Worm (Caenorhabditis elegans) whole organism, young adult: ENCODE data around the gene K12H6.2.
A peak's percentile ranks its signal among the peaks of the same experiment; 100 is the strongest.

Experiments used
- B0035.1 ChIP-seq: sonication (generic microtip); optimal IDR thresholded peaks from 2 replicates; lab custom pipeline; 2016; ENCODE audit warnings: missing genetic modification characterization, mild to moderate bottlenecking, missing compliant biosample characterization, missing genotype, missing genetic modification reagents
- D2030.7 ChIP-seq: fragments of 200-800 bp; sonication (Bioruptor generic); IDR thresholded peaks from 2 replicates; pipeline ENCODE4 v1.3.6; 2022; ENCODE audit warnings: missing genetic modification reagents, missing genetic modification characterization, missing compliant biosample characterization
- F10E7.11 ChIP-seq: sonication (generic microtip); optimal IDR thresholded peaks from 2 replicates; lab custom pipeline; 2017; ENCODE audit warnings: mild to moderate bottlenecking, missing genetic modification characterization, moderate library complexity, missing compliant biosample characterization
- F33H1.4 ChIP-seq: fragments of 200-800 bp; sonication (Bioruptor generic); IDR thresholded peaks from 2 replicates; pipeline ENCODE4 v1.3.6; 2022; ENCODE audit warnings: missing genetic modification reagents, missing genetic modification characterization, missing compliant biosample characterization
- F49E8.2 ChIP-seq: sonication (generic microtip); optimal IDR thresholded peaks from 3 replicates; lab custom pipeline; 2017; ENCODE audit warnings: missing genetic modification characterization, mild to moderate bottlenecking, missing compliant biosample characterization, antibody characterized with exemption, moderate library complexity; ENCODE audit not compliant: insufficient read depth
- F55B11.4 ChIP-seq: sonication (generic microtip); optimal IDR thresholded peaks from 2 replicates; lab custom pipeline; 2016; ENCODE audit warnings: missing compliant biosample characterization, missing genetic modification characterization, borderline replicate concordance; ENCODE audit not compliant: insufficient read depth
- T07F8.4 ChIP-seq: sonication (generic microtip); optimal IDR thresholded peaks from 2 replicates; lab custom pipeline; 2016; ENCODE audit warnings: mild to moderate bottlenecking, missing genetic modification characterization, moderate library complexity, missing compliant biosample characterization
- Y79H2A.3 ChIP-seq: fragments of 200-800 bp; sonication (Bioruptor generic); conservative IDR thresholded peaks from 2 replicates; pipeline ENCODE4 v1.3.6; 2022; ENCODE audit warnings: missing genetic modification reagents, missing genetic modification characterization, missing compliant biosample characterization
- ama-1 ChIP-seq, 3 experiments: fragments of 150-350 bp in 1 of 3; sonication (generic microtip) in 2 of 3; optimal IDR thresholded peaks; 2 replicates each; lab custom pipeline; 2014 to 2018; ENCODE audit warnings: missing biosample characterization in 2 of 3, missing genetic modification characterization in 2 of 3, missing genetic modification reagents in 2 of 3
- aptf-2 ChIP-seq: fragments of 200-800 bp; sonication (Bioruptor generic); conservative IDR thresholded peaks from 2 replicates; pipeline ENCODE4 v1.3.6; 2022; ENCODE audit warnings: missing genetic modification reagents, missing genetic modification characterization, missing compliant biosample characterization
- attf-6 ChIP-seq: fragments of 200-800 bp; sonication (Bioruptor generic); IDR thresholded peaks from 2 replicates; pipeline ENCODE4 v1.3.6; 2022; ENCODE audit warnings: missing genetic modification reagents, missing genetic modification characterization, missing compliant biosample characterization
- ceh-100 ChIP-seq: fragments of 200-800 bp; sonication (Bioruptor generic); IDR thresholded peaks from 2 replicates; pipeline ENCODE4 v1.3.6; 2022; ENCODE audit warnings: missing genetic modification reagents, missing genetic modification characterization, missing compliant biosample characterization
- ceh-40 ChIP-seq: fragments of 200-800 bp; sonication (Bioruptor generic); IDR thresholded peaks from 2 replicates; pipeline ENCODE4 v1.3.6; 2022; ENCODE audit warnings: missing genetic modification characterization, missing compliant biosample characterization
- ceh-79 ChIP-seq: sonication (generic microtip); optimal IDR thresholded peaks from 2 replicates; lab custom pipeline; 2017; ENCODE audit warnings: mild to moderate bottlenecking, missing genetic modification characterization, missing compliant biosample characterization
- chd-7 ChIP-seq: sonication (generic microtip); optimal IDR thresholded peaks from 2 replicates; lab custom pipeline; 2016; ENCODE audit warnings: mild to moderate bottlenecking, missing genetic modification characterization, moderate library complexity, missing compliant biosample characterization
- egl-44 ChIP-seq: fragments of 200-800 bp; sonication (Bioruptor generic); IDR thresholded peaks from 2 replicates; pipeline ENCODE4 v1.3.6; 2022; ENCODE audit warnings: missing genetic modification reagents, missing genetic modification characterization, missing compliant biosample characterization
- egrh-3 ChIP-seq: fragments of 200-800 bp; sonication (Bioruptor generic); IDR thresholded peaks from 2 replicates; pipeline ENCODE4 v1.3.6; 2022; ENCODE audit warnings: missing genetic modification reagents, missing genetic modification characterization, missing compliant biosample characterization
- hlh-26 ChIP-seq: fragments of 200-800 bp; sonication (Bioruptor generic); conservative IDR thresholded peaks from 2 replicates; pipeline ENCODE4 v1.3.6; 2022; ENCODE audit warnings: missing genetic modification reagents, missing genetic modification characterization, missing compliant biosample characterization
- hmg-1.2 ChIP-seq: fragments of 200-800 bp; sonication (Bioruptor generic); IDR thresholded peaks from 2 replicates; pipeline ENCODE4 v1.3.6; 2022; ENCODE audit warnings: missing genetic modification reagents, missing genetic modification characterization, missing compliant biosample characterization
- lin-26 ChIP-seq: fragments of 200-800 bp; sonication (Bioruptor generic); IDR thresholded peaks from 2 replicates; pipeline ENCODE4 v1.3.6; 2022; ENCODE audit warnings: missing genetic modification reagents, missing genetic modification characterization, missing compliant biosample characterization
- lin-35 ChIP-seq, 3 experiments: fragments of 150-350 bp in 2 of 3; sonication (generic microtip) in 1 of 3; optimal IDR thresholded peaks; 2 replicates each; lab custom pipeline; 2014 to 2018; ENCODE audit warnings: missing biosample characterization in 3 of 3, missing genetic modification characterization in 3 of 3, missing genetic modification reagents in 3 of 3
- lin-54 ChIP-seq: fragments of 200-800 bp; sonication (Bioruptor generic); optimal IDR thresholded peaks from 2 replicates; lab custom pipeline; 2018; ENCODE audit warnings: mild to moderate bottlenecking, missing genetic modification characterization, missing compliant biosample characterization
- lir-1 ChIP-seq: fragments of 200-800 bp; sonication (Bioruptor generic); conservative IDR thresholded peaks from 2 replicates; pipeline ENCODE4 v1.3.6; 2022; ENCODE audit warnings: missing genetic modification reagents, missing genetic modification characterization, missing compliant biosample characterization
- madf-10 ChIP-seq: sonication (generic microtip); optimal IDR thresholded peaks from 2 replicates; lab custom pipeline; 2016; ENCODE audit warnings: mild to moderate bottlenecking, missing genetic modification characterization, missing compliant biosample characterization
- madf-6 ChIP-seq: fragments of 200-800 bp; sonication (Bioruptor generic); IDR thresholded peaks from 2 replicates; pipeline ENCODE4 v1.3.6; 2022; ENCODE audit warnings: missing genetic modification reagents, missing genetic modification characterization, missing compliant biosample characterization
- mxl-1 ChIP-seq: sonication (generic microtip); optimal IDR thresholded peaks from 2 replicates; lab custom pipeline; 2016; ENCODE audit warnings: missing genetic modification characterization, missing compliant biosample characterization
- nfyb-1 ChIP-seq: fragments of 200-800 bp; sonication (Bioruptor generic); IDR thresholded peaks from 2 replicates; pipeline ENCODE4 v1.3.6; 2022; ENCODE audit warnings: missing genetic modification reagents, missing genetic modification characterization, missing compliant biosample characterization
- nhr-90 ChIP-seq: sonication (generic microtip); optimal IDR thresholded peaks from 2 replicates; lab custom pipeline; 2016; ENCODE audit warnings: missing genotype, mild to moderate bottlenecking, missing genetic modification characterization, missing compliant biosample characterization
- pbrm-1 ChIP-seq: fragments of 200-800 bp; sonication (Bioruptor generic); IDR thresholded peaks from 2 replicates; pipeline ENCODE4 v1.3.6; 2022; ENCODE audit warnings: missing genetic modification reagents, missing genetic modification characterization, missing compliant biosample characterization
- rcor-1 ChIP-seq: fragments of 200-800 bp; sonication (Bioruptor generic); IDR thresholded peaks from 2 replicates; pipeline ENCODE4 v1.3.6; 2022; ENCODE audit warnings: missing genetic modification reagents, missing genetic modification characterization, missing compliant biosample characterization
- rec-8 ChIP-seq, 2 experiments: sonication (generic microtip); optimal IDR thresholded peaks; 2 replicates each; lab custom pipeline; 2016; ENCODE audit warnings: mild to moderate bottlenecking in 2 of 2, missing genetic modification characterization in 2 of 2, missing genetic modification reagents in 2 of 2, missing genotype in 2 of 2, missing biosample characterization in 1 of 2, missing compliant biosample characterization in 1 of 2, moderate library complexity in 1 of 2
- repo-1 ChIP-seq: sonication (generic microtip); optimal IDR thresholded peaks from 2 replicates; lab custom pipeline; 2017; ENCODE audit warnings: mild to moderate bottlenecking, missing genetic modification characterization, missing compliant biosample characterization
- rpc-1 ChIP-seq, 2 experiments: fragments of 150-350 bp in 1 of 2; sonication (generic microtip) in 1 of 2; optimal IDR thresholded peaks; 2 replicates each; lab custom pipeline; 2014 to 2018; ENCODE audit warnings: missing biosample characterization in 1 of 2, missing genetic modification characterization in 1 of 2, missing genetic modification reagents in 1 of 2, missing genotype in 1 of 2
- snpc-1.1 ChIP-seq: sonication (generic microtip); optimal IDR thresholded peaks from 2 replicates; lab custom pipeline; 2017; ENCODE audit warnings: missing genetic modification characterization, mild to moderate bottlenecking, missing compliant biosample characterization, antibody characterized with exemption, moderate library complexity, missing genotype, missing genetic modification reagents; ENCODE audit not compliant: insufficient read depth
- tbx-9 ChIP-seq: sonication (generic microtip); optimal IDR thresholded peaks from 2 replicates; lab custom pipeline; 2016; ENCODE audit warnings: borderline replicate concordance, missing genetic modification characterization, inconsistent platforms, missing compliant biosample characterization
- zfh-2 ChIP-seq: fragments of 200-800 bp; sonication (Bioruptor generic); conservative IDR thresholded peaks from 2 replicates; pipeline ENCODE4 v1.3.6; 2022; ENCODE audit warnings: missing genetic modification reagents, missing genetic modification characterization, missing compliant biosample characterization
- ztf-18 ChIP-seq: sonication (generic microtip); optimal IDR thresholded peaks from 2 replicates; lab custom pipeline; 2016; ENCODE audit warnings: missing genotype, mild to moderate bottlenecking, missing genetic modification characterization, missing compliant biosample characterization
- ztf-22 ChIP-seq: fragments of 200-800 bp; sonication (Bioruptor generic); optimal IDR thresholded peaks from 2 replicates; lab custom pipeline; 2018; ENCODE audit warnings: mild to moderate bottlenecking, missing genetic modification characterization, moderate library complexity, missing compliant biosample characterization
- ztf-25 ChIP-seq: fragments of 200-800 bp; sonication (Bioruptor generic); IDR thresholded peaks from 2 replicates; pipeline ENCODE4 v1.3.6; 2022; ENCODE audit warnings: missing genetic modification reagents, missing genetic modification characterization, missing compliant biosample characterization
- ztf-28 ChIP-seq: fragments of 200-800 bp; sonication (Bioruptor generic); IDR thresholded peaks from 2 replicates; pipeline ENCODE4 v1.3.6; 2022; ENCODE audit warnings: missing genetic modification reagents, missing genetic modification characterization, missing compliant biosample characterization
- ztf-3 ChIP-seq: fragments of 200-800 bp; sonication (Bioruptor generic); optimal IDR thresholded peaks from 2 replicates; lab custom pipeline; 2018; ENCODE audit warnings: mild to moderate bottlenecking, missing genetic modification characterization, missing compliant biosample characterization

Gene K12H6.2

ce11 chrII:2861385-2862099 lies 46.2 kb upstream of the K12H6.2 start (continued):
- TF ChIP-seq rec-8 (tag; optimal IDR thresholded peaks at IDR 0.05; lab: Kevin White, UChicago) (no peak), ztf-3 (GFP tag; lab: Kevin White, UChicago) (peak; percentile 26), ztf-28 (no peak), B0035.1 (tag; lab: Kevin White, UChicago) (no peak), ceh-79 (tag; lab: Kevin White, UChicago) (no peak), repo-1 (tag; lab: Kevin White, UChicago) (no peak)

- TF ChIP-seq lin-35 (GFP tag; optimal IDR thresholded peaks at IDR 0.05; lab: Kevin White, UChicago), result peak in 1 of 3 experiments; percentile 21
- TF ChIP-seq ceh-100 (GFP tag; lab: Robert Waterston, UW), result 0 out of 2 replicates have a peak, but pooled peaks have one; percentile 35
- peak; percentile 17 for TF ChIP-seq lin-54 (GFP tag; lab: Kevin White, UChicago)
- TF ChIP-seq hlh-26 (GFP tag; lab: Robert Waterston, UW), result no peak
- no peak for TF ChIP-seq snpc-1.1 (tag; lab: Kevin White, UChicago)
- no peak for TF ChIP-seq madf-10 (tag; lab: Kevin White, UChicago)
- peak; percentile 40 for TF ChIP-seq madf-6 (GFP tag; lab: Robert Waterston, UW)
- TF ChIP-seq T07F8.4 (tag; lab: Kevin White, UChicago), result no peak
- TF ChIP-seq D2030.7 (GFP tag; lab: Robert Waterston, UW), result peak; percentile 75
- TF ChIP-seq rec-8 (tag; optimal IDR thresholded peaks at IDR 0.05; lab: Kevin White, UChicago), result peak; percentile 37 to 55
- peak; percentile 29; the same call in 1 of the 2 replicates for TF ChIP-seq rcor-1 (GFP tag; lab: Robert Waterston, UW)
- no peak for TF ChIP-seq F49E8.2 (tag; lab: Kevin White, UChicago)
- 0 out of 2 replicates have a peak, but pooled peaks have one; percentile 25 for TF ChIP-seq ztf-25 (GFP tag; lab: Robert Waterston, UW)
- peak; percentile 59; the same call in 1 of the 2 replicates for TF ChIP-seq Y79H2A.3 (GFP tag; lab: Robert Waterston, UW)
- TF ChIP-seq egrh-3 (GFP tag; lab: Robert Waterston, UW), result peak; percentile 43; the same call in 1 of the 2 replicates
- peak; percentile 59 for TF ChIP-seq ztf-18 (tag; lab: Kevin White, UChicago)
- TF ChIP-seq aptf-2 (GFP tag; lab: Robert Waterston, UW), result no peak
- TF ChIP-seq ama-1 (optimal IDR thresholded peaks at IDR 0.05; lab: Kevin White, UChicago), result no peak
- TF ChIP-seq ama-1 (GFP tag; optimal IDR thresholded peaks at IDR 0.05; lab: Kevin White, UChicago), result peak in 1 of 2 experiments; percentile 53
- peak; percentile 67; the same call in 1 of the 2 replicates for TF ChIP-seq nfyb-1 (GFP tag; lab: Robert Waterston, UW)
- TF ChIP-seq nhr-90 (tag; lab: Kevin White, UChicago), result peak; percentile 67
- 0 out of 2 replicates have a peak, but pooled peaks have one; percentile 30 for TF ChIP-seq egl-44 (GFP tag; lab: Robert Waterston, UW)
- peak; percentile 62 for TF ChIP-seq zfh-2 (GFP tag; lab: Robert Waterston, UW)
- TF ChIP-seq ceh-40 (GFP tag; lab: Robert Waterston, UW), result no peak
- peak; percentile 19 for TF ChIP-seq chd-7 (tag; lab: Kevin White, UChicago)
- TF ChIP-seq hmg-1.2 (GFP tag; lab: Robert Waterston, UW), result peak; percentile 68
- peak; percentile 35; the same call in 1 of the 2 replicates for TF ChIP-seq pbrm-1 (GFP tag; lab: Robert Waterston, UW)
- TF ChIP-seq ztf-22 (GFP tag; lab: Kevin White, UChicago), result no peak
- TF ChIP-seq lin-26 (GFP tag; lab: Robert Waterston, UW), result peak; percentile 76
- TF ChIP-seq tbx-9, result no peak
- TF ChIP-seq F55B11.4 (tag; lab: Kevin White, UChicago), result no peak
- TF ChIP-seq mxl-1 (tag; lab: Kevin White, UChicago), result no peak
- no peak for TF ChIP-seq F10E7.11 (tag; lab: Kevin White, UChicago)
- TF ChIP-seq attf-6 (GFP tag; lab: Robert Waterston, UW), result no peak
- no peak for TF ChIP-seq F33H1.4
- TF ChIP-seq lir-1 (GFP tag; lab: Robert Waterston, UW), result 0 out of 2 replicates have a peak, but pooled peaks have one; percentile 17
- peak; percentile 64 for TF ChIP-seq rpc-1 (optimal IDR thresholded peaks at IDR 0.05; lab: Kevin White, UChicago)
- peak; percentile 83 for TF ChIP-seq rpc-1 (tag; optimal IDR thresholded peaks at IDR 0.05; lab: Kevin White, UChicago)
- peak; percentile 31 for TF ChIP-seq ceh-79 (tag; lab: Kevin White, UChicago)
These were observed 44.8 kb upstream of the K12H6.2 start for ce11 chrII:2859873-2860821.
